Fruit fly (Drosophila melanogaster): Measurements from ENCODE around the gene yellow-k.
A peak's percentile ranks its signal among the peaks of the same experiment; 100 is the strongest.

Gene yellow-k

dm6 chr3L:15548843-15549242 is 28.4 kb downstream of the yellow-k start (continued):
- TF ChIP-seq run (tag; optimal IDR thresholded peaks at IDR 0.05) (no peak), Elba2 (GFP tag; optimal IDR thresholded peaks at IDR 0.05) (no peak), twi (tag; optimal IDR thresholded peaks at IDR 0.05) (no peak), bigmax (GFP tag; optimal IDR thresholded peaks at IDR 0.05) (no peak), CG18262 (tag; optimal IDR thresholded peaks at IDR 0.05) (no peak), Dip3 (GFP tag; optimal IDR thresholded peaks at IDR 0.05) (no peak), ATbp (GFP tag; optimal IDR thresholded peaks at IDR 0.05) (peak; percentile 59), CG7357 (GFP tag; IDR thresholded peaks at IDR 0.05) (no peak), trh (GFP tag; optimal IDR thresholded peaks at IDR 0.05) (no peak), Atf-2 (GFP tag; optimal IDR thresholded peaks at IDR 0.05) (no peak), Doc2 (GFP tag; IDR thresholded peaks at IDR 0.05) (no peak), B-H1 (GFP tag; IDR thresholded peaks at IDR 0.05) (no peak), amos (GFP tag; IDR thresholded peaks at IDR 0.05; ENCODE audit: partially characterized antibody) (no peak), Sin3A (optimal IDR thresholded peaks at IDR 0.05) (no peak), CG2678 (tag; optimal IDR thresholded peaks at IDR 0.05) (peak; percentile 47), CG14441 (GFP tag; IDR thresholded peaks at IDR 0.05) (no peak), CG32532 (GFP tag; IDR thresholded peaks at IDR 0.05) (no peak), jigr1 (GFP tag; IDR thresholded peaks at IDR 0.05) (no peak), Bgb (GFP tag; IDR thresholded peaks at IDR 0.05; ENCODE audit: partially characterized antibody) (no peak), CG17612 (GFP tag; IDR thresholded peaks at IDR 0.05) (no peak), NK7.1 (GFP tag; optimal IDR thresholded peaks at IDR 0.05) (no peak), CG17328 (GFP tag; IDR thresholded peaks at IDR 0.05) (no peak), CG10366 (GFP tag; IDR thresholded peaks at IDR 0.05) (no peak), CG30020 (tag; optimal IDR thresholded peaks at IDR 0.05) (no peak), sqz (GFP tag; optimal IDR thresholded peaks at IDR 0.05) (no peak), NfI (GFP tag; optimal IDR thresholded peaks at IDR 0.05) (no peak), Nf-YA (GFP tag; IDR thresholded peaks at IDR 0.05) (no peak), hb (GFP tag; IDR thresholded peaks at IDR 0.05; ENCODE audit: partially characterized antibody) (no peak), CG12236 (GFP tag; optimal IDR thresholded peaks at IDR 0.05) (no peak), seq (GFP tag; IDR thresholded peaks at IDR 0.05) (0 out of 2 replicates have a peak, but pooled peaks have one; percentile 19), gcm2 (GFP tag; optimal IDR thresholded peaks at IDR 0.05) (no peak), nerfin-1 (tag; optimal IDR thresholded peaks at IDR 0.05) (no peak), CG17186 (GFP tag; optimal IDR thresholded peaks at IDR 0.05) (no peak), Ptx1 (GFP tag; IDR thresholded peaks at IDR 0.05) (no peak), unpg (GFP tag; optimal IDR thresholded peaks at IDR 0.05) (peak; percentile 7), cwo (GFP tag; optimal IDR thresholded peaks at IDR 0.05) (peak; percentile 32), ro (GFP tag; IDR thresholded peaks at IDR 0.05) (no peak), sug (tag; optimal IDR thresholded peaks at IDR 0.05) (no peak), tna (GFP tag; IDR thresholded peaks at IDR 0.05; ENCODE audit: partially characterized antibody) (no peak), CG32767 (GFP tag; IDR thresholded peaks at IDR 0.05) (no peak), Gsc (GFP tag; IDR thresholded peaks at IDR 0.05) (no peak), Optix (GFP tag; IDR thresholded peaks at IDR 0.05) (no peak), cg (GFP tag; optimal IDR thresholded peaks at IDR 0.05) (no peak), CG7987 (GFP tag; optimal IDR thresholded peaks at IDR 0.05) (no peak), fd102C (GFP tag; optimal IDR thresholded peaks at IDR 0.05) (no peak), CG7745 (tag; optimal IDR thresholded peaks at IDR 0.05) (no peak), Hsf (GFP tag; optimal IDR thresholded peaks at IDR 0.05) (no peak), Dll (GFP tag; IDR thresholded peaks at IDR 0.05; ENCODE audit: partially characterized antibody) (no peak), dati (GFP tag; IDR thresholded peaks at IDR 0.05) (no peak), CG10543 (GFP tag; optimal IDR thresholded peaks at IDR 0.05) (peak; percentile 54), emc (GFP tag; optimal IDR thresholded peaks at IDR 0.05) (no peak), bbx (GFP tag; IDR thresholded peaks at IDR 0.05; ENCODE audit: partially characterized antibody) (no peak)

All from whole organism, embryonic.